Fruit fly (Drosophila melanogaster): ENCODE measurements around the gene raw.

The raw gene

DNA sequence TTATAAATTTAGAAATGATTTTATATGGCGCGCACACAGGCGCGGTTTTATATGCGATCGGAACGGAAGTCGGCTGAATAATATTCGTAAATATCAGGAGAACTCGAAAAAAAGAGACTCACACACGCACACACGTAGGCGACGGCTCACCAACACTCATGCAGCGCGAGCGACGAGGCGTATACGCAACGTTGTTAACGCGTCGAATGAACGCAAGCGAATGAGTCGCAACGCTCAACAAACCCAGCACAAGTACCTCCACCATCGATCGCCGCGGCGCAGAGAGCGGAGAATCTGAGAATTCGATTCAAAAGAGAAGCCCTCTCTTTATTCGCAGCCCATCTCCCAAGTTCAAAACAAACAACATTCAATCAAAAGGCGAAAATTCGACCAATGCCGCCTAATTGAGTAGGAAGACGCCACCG is 4.9 kb downstream of the raw start:
- no peak for TF ChIP-seq CG8478 (optimal IDR thresholded peaks at IDR 0.05)

DNA sequence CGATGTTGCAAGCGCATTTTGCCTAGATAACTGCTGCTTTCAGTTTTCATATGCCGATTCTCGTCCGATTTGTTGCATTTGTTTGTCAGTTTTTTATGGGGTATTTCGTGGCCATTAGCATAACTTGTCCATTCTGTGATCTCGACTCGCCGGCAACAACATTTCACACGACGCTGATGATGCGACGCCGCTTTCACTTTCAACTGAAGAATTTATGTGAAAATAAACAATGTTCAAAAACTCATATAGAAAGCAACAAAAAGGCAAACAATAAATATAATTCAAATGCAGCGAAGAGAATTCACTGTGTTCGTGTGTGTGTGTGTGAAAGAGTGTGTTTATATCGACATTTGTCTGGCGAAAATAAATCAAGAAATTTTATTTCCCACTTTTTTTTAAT is 5.5 kb downstream of the raw start:
- TF ChIP-seq CTCF (optimal IDR thresholded peaks at IDR 0.05) (no peak), CG8478 (optimal IDR thresholded peaks at IDR 0.05) (no peak)

DNA sequence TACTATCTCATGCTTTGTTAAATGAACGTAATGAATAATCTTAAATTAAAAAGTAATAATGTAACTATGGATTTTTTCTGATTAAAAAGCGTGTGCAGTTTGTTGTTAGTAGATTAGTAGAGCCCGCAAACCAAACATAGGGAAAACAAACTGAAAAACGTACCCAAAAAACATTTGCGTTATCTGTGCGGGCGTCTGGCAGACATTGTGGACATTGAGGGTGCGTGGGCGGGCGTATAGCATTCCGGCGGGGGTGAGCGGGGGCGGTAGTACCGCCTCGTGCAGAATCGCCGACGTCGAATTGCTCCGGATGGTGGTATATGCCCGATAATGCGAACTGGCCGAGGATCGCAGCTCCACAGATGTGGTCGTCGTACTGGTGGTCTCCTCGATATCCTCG is 6.2 kb downstream of the raw start:
- TF ChIP-seq CG8478 (optimal IDR thresholded peaks at IDR 0.05) (no peak), CTCF (optimal IDR thresholded peaks at IDR 0.05) (no peak)

DNA sequence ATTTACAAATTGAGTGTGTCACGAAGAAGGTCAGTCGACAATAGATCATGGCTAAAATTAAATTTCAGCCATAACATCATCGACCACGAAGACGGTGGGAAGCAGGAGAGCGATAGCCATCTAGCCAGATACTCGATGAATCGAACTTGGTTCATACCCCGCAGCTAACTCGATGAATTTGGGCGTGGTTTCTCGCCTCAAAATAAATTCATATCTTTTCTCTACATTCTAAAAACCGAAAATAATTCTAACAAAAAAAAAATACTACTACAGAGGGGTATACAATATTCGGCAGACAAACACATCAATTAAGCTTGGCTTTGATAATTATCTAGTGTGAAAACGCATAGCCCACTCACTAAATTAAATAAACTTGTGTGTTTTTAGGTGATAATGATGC is 7.8 kb downstream of the raw start:
- no peak for TF ChIP-seq CTCF (optimal IDR thresholded peaks at IDR 0.05)
- no peak for TF ChIP-seq CG8478 (optimal IDR thresholded peaks at IDR 0.05)

DNA sequence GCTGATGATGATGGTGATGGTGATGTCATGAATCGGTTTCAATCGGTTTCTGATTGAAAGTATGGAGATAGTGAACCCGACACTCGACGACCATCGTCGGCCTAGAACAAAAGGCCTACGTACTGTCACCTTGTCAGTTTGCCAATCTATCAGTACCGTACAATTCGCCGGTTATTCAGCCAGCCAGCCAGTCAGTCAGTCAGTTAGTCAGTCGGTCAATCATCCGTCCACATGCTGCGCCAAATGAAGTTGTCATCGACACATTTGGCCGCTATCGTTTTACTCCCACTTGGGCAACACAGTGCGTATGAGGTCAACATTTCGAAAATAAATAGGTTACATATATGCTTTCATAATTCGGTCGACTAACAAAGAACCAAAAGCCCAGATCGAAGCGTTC is 19.4 kb downstream of the raw start:
- no peak for TF ChIP-seq CTCF (optimal IDR thresholded peaks at IDR 0.05)
- TF ChIP-seq CG8478 (optimal IDR thresholded peaks at IDR 0.05), result no peak

DNA sequence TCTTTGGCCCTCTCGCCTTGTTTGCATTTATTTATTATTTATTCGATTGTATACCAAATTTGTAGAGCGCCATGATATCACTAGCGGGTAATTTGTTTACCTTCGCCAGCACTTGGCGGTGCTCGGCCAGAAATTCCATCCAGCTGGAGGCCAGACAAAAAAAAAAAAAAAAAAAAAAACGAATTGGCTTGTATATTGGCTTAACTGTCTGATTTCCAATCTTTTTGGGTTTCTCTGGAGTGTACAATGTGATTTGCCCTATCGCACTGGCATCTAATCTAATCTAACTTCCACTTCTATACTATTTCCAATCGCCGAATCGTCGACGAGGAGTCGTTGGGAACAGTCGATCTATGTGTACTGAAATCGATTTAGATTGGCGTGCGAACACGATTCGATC is 20.7 kb downstream of the raw start:
- TF ChIP-seq CG8478 (optimal IDR thresholded peaks at IDR 0.05) (no peak), CTCF (optimal IDR thresholded peaks at IDR 0.05) (no peak)

DNA sequence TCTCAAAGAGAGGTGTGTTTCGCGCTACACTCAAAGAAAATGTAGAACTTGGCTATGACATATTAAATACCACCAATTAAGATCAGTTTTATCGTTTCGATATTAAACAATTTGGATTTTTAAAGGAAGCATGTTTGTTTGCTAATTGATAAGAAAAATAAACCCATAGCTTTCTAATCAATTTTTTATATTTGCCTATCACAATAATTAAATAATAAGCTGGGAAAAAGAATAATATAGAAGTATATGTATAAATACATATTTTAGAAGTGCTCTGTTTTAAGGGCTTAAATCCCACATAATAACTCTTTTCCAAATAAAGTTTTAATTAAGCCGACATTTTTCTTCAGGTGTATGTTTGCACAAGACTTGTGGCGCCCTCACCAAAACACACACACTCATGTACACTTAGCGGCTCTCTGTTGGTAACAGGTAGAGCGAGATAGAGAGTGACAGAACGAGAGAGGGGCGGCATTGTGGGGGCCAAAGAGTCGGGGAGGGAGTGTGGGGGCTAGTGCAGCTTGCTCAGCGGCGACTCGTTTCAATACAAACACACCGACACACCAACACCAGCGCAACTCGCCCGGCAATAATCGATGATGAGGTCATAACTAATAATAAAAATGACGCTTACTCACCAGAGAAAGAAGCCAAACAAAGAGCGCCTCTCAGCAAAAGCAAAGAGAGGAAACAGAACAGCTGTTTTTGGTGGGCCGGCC is 22.7 kb downstream of the raw start:
- no peak for TF ChIP-seq CTCF (optimal IDR thresholded peaks at IDR 0.05)
- TF ChIP-seq CG8478 (optimal IDR thresholded peaks at IDR 0.05), result no peak

DNA sequence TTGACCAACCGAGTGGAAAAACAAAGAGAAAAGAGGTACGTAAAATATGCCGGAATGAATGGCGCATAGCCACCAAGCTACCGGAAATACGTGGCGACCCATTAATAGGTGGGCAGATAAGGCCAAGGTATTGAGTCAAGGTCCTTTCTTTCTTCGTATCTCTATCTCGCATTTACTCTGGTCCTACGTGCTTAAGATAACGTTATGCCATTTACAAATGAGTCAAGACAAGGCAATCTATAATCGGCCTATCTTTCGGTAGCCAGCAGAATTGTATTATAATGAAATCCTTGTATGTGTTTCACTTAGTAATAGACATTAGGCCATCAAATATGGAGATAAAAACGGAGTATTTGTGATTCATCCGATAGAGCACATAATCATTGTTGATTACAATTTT is 24.1 kb downstream of the raw start:
- no peak for TF ChIP-seq CTCF (optimal IDR thresholded peaks at IDR 0.05)
- TF ChIP-seq CG8478 (optimal IDR thresholded peaks at IDR 0.05), result no peak

DNA sequence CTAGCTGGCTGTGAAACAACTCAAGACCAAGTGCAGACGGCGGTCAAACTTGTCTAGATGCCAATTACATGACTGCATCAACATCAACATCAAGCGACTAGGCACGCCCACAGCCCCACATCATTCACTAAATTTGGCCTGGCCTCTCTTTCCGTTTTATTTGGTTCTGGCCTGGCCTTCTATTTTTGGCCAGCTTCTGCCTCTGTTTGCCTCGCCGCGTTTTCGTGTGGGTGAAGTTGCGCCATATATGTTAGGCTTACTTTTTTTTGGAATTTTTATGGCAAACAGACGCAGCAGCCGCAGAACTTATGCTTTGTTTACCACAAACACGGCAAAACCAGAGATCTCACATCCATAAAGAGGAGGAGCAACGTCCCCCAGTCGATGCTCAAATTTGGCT is 25.0 kb downstream of the raw start:
- TF ChIP-seq CG8478 (optimal IDR thresholded peaks at IDR 0.05) (no peak), CTCF (optimal IDR thresholded peaks at IDR 0.05) (no peak)

DNA sequence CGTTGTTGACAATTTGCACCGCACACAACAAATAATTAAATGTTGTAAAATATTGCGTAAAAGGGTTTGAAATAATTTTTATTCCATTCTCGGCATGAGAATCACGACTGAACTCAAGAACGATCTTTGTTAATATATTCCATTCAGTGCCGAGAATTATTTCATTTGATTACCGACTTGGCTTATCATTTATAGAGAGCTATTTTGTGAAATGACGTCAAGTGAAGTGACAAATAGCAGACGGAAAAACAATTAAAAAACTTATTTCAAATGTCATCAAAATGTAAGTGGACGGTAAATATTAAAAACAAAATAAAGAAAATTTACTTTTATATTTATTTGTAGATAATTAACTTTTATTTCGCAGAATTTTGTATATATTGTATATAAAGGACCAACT is 25.9 kb downstream of the raw start:
- TF ChIP-seq CTCF (optimal IDR thresholded peaks at IDR 0.05), result no peak
- no peak for TF ChIP-seq CG8478 (optimal IDR thresholded peaks at IDR 0.05)

DNA sequence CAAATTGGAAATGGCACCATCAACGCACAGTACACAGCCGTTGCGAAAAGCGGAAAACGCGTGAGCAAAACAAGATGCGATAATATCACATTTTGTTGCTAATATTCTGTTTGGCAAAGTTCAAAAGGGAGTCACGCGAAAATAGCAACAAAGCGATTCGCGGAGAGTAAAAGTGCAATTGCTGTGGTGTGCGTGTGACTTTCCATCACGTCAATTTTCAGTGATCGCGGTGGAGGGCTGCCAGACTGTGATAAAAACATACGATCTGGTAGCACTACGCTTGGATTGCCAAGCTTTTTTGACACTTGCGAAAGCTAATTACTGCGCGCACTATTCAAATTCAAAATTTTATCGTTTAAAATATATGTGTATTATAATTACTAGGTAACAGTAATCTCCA is 31.0 kb downstream of the raw start, which contains the start of gene Hnf4:
TSS of gene Hnf4 (minus strand) at position 199 of the 400 bp plus-strand sequence.
- TF ChIP-seq CG8478 (optimal IDR thresholded peaks at IDR 0.05) (no peak), CTCF (optimal IDR thresholded peaks at IDR 0.05) (no peak)

DNA sequence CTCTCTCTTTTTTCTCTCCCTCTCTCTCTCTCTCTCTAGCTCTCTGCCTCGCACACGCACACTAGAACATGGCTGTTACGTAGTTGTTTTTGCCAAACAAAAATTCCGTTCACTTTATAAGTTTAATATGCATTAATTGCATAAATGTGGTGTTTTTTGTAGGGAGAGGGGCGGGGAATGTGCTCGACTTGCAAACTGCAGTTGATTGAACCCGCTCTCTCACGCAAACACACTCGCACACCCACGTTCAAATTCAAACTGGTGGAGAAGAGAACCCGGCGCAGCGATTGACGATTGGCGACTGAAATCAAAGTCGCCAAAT is 31.4 kb downstream of the raw start:
- TF ChIP-seq CTCF (optimal IDR thresholded peaks at IDR 0.05), result no peak
- no peak for TF ChIP-seq CG8478 (optimal IDR thresholded peaks at IDR 0.05)

DNA sequence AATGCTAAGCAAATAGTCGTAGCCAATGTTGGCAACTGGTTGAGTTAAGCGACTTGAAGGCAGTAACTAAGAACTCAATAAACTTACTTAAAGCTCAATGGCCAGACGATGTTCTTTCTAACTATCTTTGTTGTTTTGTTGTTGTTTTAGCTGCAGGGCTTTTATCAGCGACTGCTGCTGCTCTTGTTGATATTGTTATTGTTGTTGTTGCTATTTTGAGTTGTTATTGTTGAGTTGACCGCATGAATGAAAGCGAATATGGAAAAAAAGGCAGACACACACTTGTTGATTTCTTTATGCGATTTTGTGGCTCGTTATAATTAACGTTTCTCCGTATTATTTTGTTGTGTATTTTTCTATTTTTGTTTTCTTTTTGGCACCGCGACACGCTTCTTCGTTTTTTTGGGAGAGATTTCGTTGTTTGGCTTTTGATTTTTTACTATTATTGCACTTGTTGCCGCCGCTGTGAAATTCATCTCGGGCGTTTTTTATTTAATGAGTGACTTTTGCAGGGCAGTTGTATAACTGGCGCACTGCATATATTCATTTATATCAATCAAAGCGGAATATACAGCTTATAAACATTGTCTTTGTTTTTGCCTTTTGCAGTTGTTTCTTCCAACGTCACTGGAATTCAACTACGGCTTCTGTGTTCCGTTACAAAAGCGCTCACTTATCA is 31.9 kb downstream of the raw start:
- no peak for TF ChIP-seq CTCF (optimal IDR thresholded peaks at IDR 0.05)
- TF ChIP-seq CG8478 (optimal IDR thresholded peaks at IDR 0.05), result no peak

DNA sequence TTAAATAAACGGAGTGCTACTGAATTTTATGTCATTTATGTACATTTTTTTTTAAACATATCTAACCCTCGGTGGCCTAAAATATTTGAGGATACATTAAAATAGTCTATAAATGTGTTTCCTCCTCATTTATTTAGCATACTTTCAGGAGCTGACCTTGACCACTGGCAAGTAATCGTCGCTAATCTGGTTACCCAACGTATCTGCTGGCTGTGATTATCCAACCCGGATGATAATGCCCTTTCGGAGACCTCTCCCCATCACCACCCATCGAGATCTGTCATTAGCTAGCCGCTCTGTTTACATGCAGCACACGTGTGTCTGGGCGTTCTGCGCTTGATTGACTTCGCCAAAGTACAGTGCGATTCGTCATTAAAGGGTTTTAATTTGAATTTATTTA is 32.9 kb downstream of the raw start:
- TF ChIP-seq CTCF (optimal IDR thresholded peaks at IDR 0.05) (no peak), CG8478 (optimal IDR thresholded peaks at IDR 0.05) (no peak)

DNA sequence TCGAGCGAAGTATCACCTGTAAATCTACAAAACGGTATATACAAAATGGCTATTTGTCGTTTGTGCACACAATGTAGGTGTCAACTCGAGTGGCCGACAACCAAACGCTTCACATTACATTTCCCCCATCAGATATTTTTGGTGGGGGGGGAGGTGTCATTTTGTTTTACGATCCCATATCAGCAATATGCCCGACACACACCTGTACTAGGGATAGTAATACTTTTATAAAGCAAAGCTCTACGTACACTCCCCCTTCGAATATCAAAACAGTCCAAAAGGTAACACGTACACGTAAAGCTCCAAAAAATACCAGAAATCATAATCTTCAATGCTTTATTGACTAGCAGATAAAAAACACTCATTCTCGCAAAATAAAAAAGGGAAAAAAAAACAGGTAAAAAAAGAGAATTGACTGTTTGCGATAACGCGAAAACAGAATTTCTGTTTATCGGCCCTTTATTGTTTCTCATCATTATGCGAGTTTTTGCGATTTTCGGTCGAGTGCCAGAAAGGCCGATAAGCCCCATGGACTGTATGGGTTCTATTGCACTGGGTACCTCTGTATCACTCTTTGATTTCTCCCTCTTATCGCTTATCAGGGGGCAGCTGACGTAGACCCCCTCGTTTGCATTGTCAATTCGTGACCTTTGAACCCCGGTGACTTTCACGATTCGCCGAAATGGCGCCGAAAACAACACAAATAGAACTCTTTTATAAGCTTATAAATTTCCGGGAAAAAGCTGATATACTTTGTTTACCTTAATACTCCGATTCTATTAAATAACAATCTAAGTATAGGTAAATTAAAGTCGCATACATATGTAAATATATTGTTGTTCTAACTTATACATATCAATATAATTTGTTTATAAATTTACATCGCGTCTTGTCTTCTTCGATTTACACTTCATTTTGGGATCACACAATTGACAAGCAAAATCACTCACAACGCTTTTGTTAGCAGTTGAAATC is 35.5 kb downstream of the raw start, which contains the start of gene CatB:
TSS of gene CatB (plus strand) at position 925 of the 975 bp plus-strand sequence.
- no peak for TF ChIP-seq CG8478 (optimal IDR thresholded peaks at IDR 0.05)
- no peak for TF ChIP-seq CTCF (optimal IDR thresholded peaks at IDR 0.05)
